Fruit fly (Drosophila melanogaster) whole organism, prepupa: ENCODE measurements around the gene Ir94d.

Source experiments
- Blimp-1 ChIP-seq: fragments of 200-800 bp; sonication (Bioruptor generic); optimal IDR thresholded peaks from 3 replicates; lab custom pipeline; 2017; ENCODE audit warnings: missing biosample characterization, missing genetic modification characterization, mild to moderate bottlenecking, moderate library complexity, missing genetic modification reagents
- CG10631 ChIP-seq: fragments of 200-800 bp; sonication (Bioruptor generic); optimal IDR thresholded peaks from 2 replicates; lab custom pipeline; 2016; ENCODE audit warnings: missing biosample characterization, missing genetic modification characterization
- CG10669 ChIP-seq: fragments of 200-800 bp; sonication (Bioruptor generic); optimal IDR thresholded peaks from 3 replicates; lab custom pipeline; 2018; ENCODE audit warnings: missing biosample characterization, mild to moderate bottlenecking, missing genetic modification characterization, moderate library complexity
- CG11294 ChIP-seq: fragments of 200-800 bp; sonication (Bioruptor generic); IDR thresholded peaks from 2 replicates; pipeline ENCODE4 v1.3.6; 2022; ENCODE audit warnings: missing biosample characterization, missing genetic modification characterization
- CG11762 ChIP-seq: fragments of 200-800 bp; sonication (Bioruptor generic); optimal IDR thresholded peaks from 3 replicates; lab custom pipeline; 2016; ENCODE audit warnings: missing biosample characterization, missing genetic modification characterization; ENCODE audit not compliant: insufficient read depth
- CG15336 ChIP-seq: fragments of 200-800 bp; sonication (Bioruptor generic); IDR thresholded peaks from 2 replicates; pipeline ENCODE4 v1.3.6; 2022; ENCODE audit warnings: missing biosample characterization, missing genetic modification characterization
- CG1621 ChIP-seq: fragments of 200-800 bp; sonication (Bioruptor generic); optimal IDR thresholded peaks from 3 replicates; lab custom pipeline; 2018; ENCODE audit warnings: missing biosample characterization, mild to moderate bottlenecking, missing genetic modification characterization
- CG16779 ChIP-seq: fragments of 200-800 bp; sonication (Bioruptor generic); optimal IDR thresholded peaks from 3 replicates; lab custom pipeline; 2017; ENCODE audit warnings: missing biosample characterization, mild to moderate bottlenecking, missing genetic modification characterization
- CG3032 ChIP-seq: fragments of 200-800 bp; optimal IDR thresholded peaks from 2 replicates; lab custom pipeline; 2019; ENCODE audit warnings: missing biosample characterization, mild to moderate bottlenecking, missing genetic modification characterization, moderate library complexity
- CG31627 ChIP-seq: fragments of 200-800 bp; sonication (Bioruptor generic); optimal IDR thresholded peaks from 3 replicates; lab custom pipeline; 2016; ENCODE audit warnings: missing biosample characterization, missing genetic modification characterization
- CG32006 ChIP-seq: fragments of 200-800 bp; sonication (Bioruptor generic); optimal IDR thresholded peaks from 3 replicates; lab custom pipeline; 2017; ENCODE audit warnings: missing biosample characterization, mild to moderate bottlenecking, missing genetic modification characterization
- CG34406 ChIP-seq: fragments of 200-800 bp; sonication (Bioruptor generic); optimal IDR thresholded peaks from 3 replicates; lab custom pipeline; 2016; ENCODE audit warnings: missing biosample characterization, missing genetic modification characterization
- CG3919 ChIP-seq: fragments of 200-800 bp; sonication (Bioruptor generic); optimal IDR thresholded peaks from 3 replicates; lab custom pipeline; 2016; ENCODE audit warnings: missing biosample characterization, missing genetic modification characterization
- CG4318 ChIP-seq: fragments of 200-800 bp; sonication (Bioruptor generic); optimal IDR thresholded peaks from 3 replicates; lab custom pipeline; 2017; ENCODE audit warnings: missing biosample characterization, mild to moderate bottlenecking, missing genetic modification characterization
- CG6163 ChIP-seq: fragments of 200-800 bp; sonication (Bioruptor generic); IDR thresholded peaks from 3 replicates; pipeline ENCODE4 v1.3.6; 2022; ENCODE audit warnings: missing biosample characterization, missing genetic modification characterization
- CG6276 ChIP-seq: fragments of 200-800 bp; sonication (Bioruptor generic); optimal IDR thresholded peaks from 2 replicates; lab custom pipeline; 2017; ENCODE audit warnings: missing biosample characterization, mild to moderate bottlenecking, missing genetic modification characterization
- CG6792 ChIP-seq: fragments of 200-800 bp; sonication (Bioruptor generic); optimal IDR thresholded peaks from 3 replicates; lab custom pipeline; 2016; ENCODE audit warnings: missing biosample characterization, missing genetic modification characterization
- CG6808 ChIP-seq: fragments of 200-800 bp; sonication (Bioruptor generic); optimal IDR thresholded peaks from 3 replicates; lab custom pipeline; 2017; ENCODE audit warnings: missing biosample characterization, missing genetic modification characterization, mild to moderate bottlenecking, moderate library complexity, missing genetic modification reagents
- CG6854 ChIP-seq: fragments of 200-800 bp; sonication (Bioruptor generic); optimal IDR thresholded peaks from 2 replicates; lab custom pipeline; 2017; ENCODE audit warnings: missing biosample characterization, mild to moderate bottlenecking, missing genetic modification characterization
- CG8119 ChIP-seq: fragments of 200-800 bp; sonication (Bioruptor generic); IDR thresholded peaks from 3 replicates; pipeline ENCODE4 v1.3.6; 2022; ENCODE audit warnings: missing biosample characterization, missing genetic modification characterization
- CG8319 ChIP-seq: fragments of 200-800 bp; sonication (Bioruptor generic); optimal IDR thresholded peaks from 3 replicates; lab custom pipeline; 2016; ENCODE audit warnings: missing biosample characterization, missing genetic modification characterization
- CG8632 ChIP-seq: fragments of 200-800 bp; sonication (Bioruptor generic); optimal IDR thresholded peaks from 3 replicates; lab custom pipeline; 2016; ENCODE audit warnings: missing biosample characterization, missing genetic modification characterization
- CG9139 ChIP-seq: fragments of 200-800 bp; sonication (Bioruptor generic); optimal IDR thresholded peaks from 3 replicates; lab custom pipeline; 2017; ENCODE audit warnings: missing biosample characterization, mild to moderate bottlenecking, missing genetic modification characterization
- Eip93F ChIP-seq: fragments of 200-800 bp; sonication (Bioruptor generic); optimal IDR thresholded peaks from 2 replicates; lab custom pipeline; 2016; ENCODE audit warnings: missing biosample characterization, mild to moderate bottlenecking, missing genetic modification characterization
- Ets21C ChIP-seq: fragments of 200-800 bp; sonication (Bioruptor generic); optimal IDR thresholded peaks from 3 replicates; lab custom pipeline; 2016; ENCODE audit warnings: missing biosample characterization, missing genetic modification characterization
- Ets96B ChIP-seq: fragments of 200-800 bp; optimal IDR thresholded peaks from 2 replicates; lab custom pipeline; 2019; ENCODE audit warnings: missing biosample characterization, mild to moderate bottlenecking, missing genetic modification characterization, moderate library complexity
- Gug ChIP-seq: fragments of 200-800 bp; sonication (Bioruptor generic); IDR thresholded peaks from 2 replicates; pipeline ENCODE4 v1.3.6; 2022; ENCODE audit warnings: missing biosample characterization, missing genetic modification characterization
- Hr38 ChIP-seq: sonication (Bioruptor generic); optimal IDR thresholded peaks from 2 replicates; lab custom pipeline; 2016; ENCODE audit warnings: missing biosample characterization, missing genetic modification characterization
- Hr39 ChIP-seq: fragments of 200-800 bp; sonication (Bioruptor generic); optimal IDR thresholded peaks from 2 replicates; lab custom pipeline; 2016; ENCODE audit warnings: missing biosample characterization, missing genetic modification characterization
- Hr4 ChIP-seq: fragments of 200-800 bp; sonication (Bioruptor generic); optimal IDR thresholded peaks from 3 replicates; lab custom pipeline; 2016; ENCODE audit warnings: missing biosample characterization, missing genetic modification characterization
- Lpt ChIP-seq: fragments of 200-800 bp; sonication (Bioruptor generic); optimal IDR thresholded peaks from 3 replicates; lab custom pipeline; 2016; ENCODE audit warnings: missing biosample characterization, missing genetic modification characterization
- Met ChIP-seq: fragments of 200-800 bp; sonication (Bioruptor generic); optimal IDR thresholded peaks from 3 replicates; lab custom pipeline; 2016; ENCODE audit warnings: missing biosample characterization, missing genetic modification characterization
- Smox ChIP-seq: fragments of 200-800 bp; sonication (Bioruptor generic); optimal IDR thresholded peaks from 3 replicates; lab custom pipeline; 2016; ENCODE audit warnings: missing biosample characterization, missing genetic modification characterization
- Sox102F ChIP-seq: fragments of 200-800 bp; sonication (Bioruptor generic); optimal IDR thresholded peaks from 2 replicates; lab custom pipeline; 2016; ENCODE audit warnings: missing biosample characterization, mild to moderate bottlenecking, missing genetic modification characterization
- Sox15 ChIP-seq: fragments of 200-800 bp; sonication (Bioruptor generic); optimal IDR thresholded peaks from 3 replicates; lab custom pipeline; 2016; ENCODE audit warnings: missing biosample characterization, missing genetic modification characterization
- acj6 ChIP-seq: fragments of 200-800 bp; sonication (Bioruptor generic); optimal IDR thresholded peaks from 3 replicates; lab custom pipeline; 2016; ENCODE audit warnings: missing biosample characterization, missing genetic modification characterization
- cyc ChIP-seq: fragments of 200-800 bp; sonication (Bioruptor generic); optimal IDR thresholded peaks from 3 replicates; lab custom pipeline; 2016; ENCODE audit warnings: missing biosample characterization, missing genetic modification characterization
- dac ChIP-seq: fragments of 200-800 bp; sonication (Bioruptor generic); optimal IDR thresholded peaks from 2 replicates; lab custom pipeline; 2017; ENCODE audit warnings: missing biosample characterization, mild to moderate bottlenecking, missing genetic modification characterization
- dsx ChIP-seq: fragments of 200-800 bp; optimal IDR thresholded peaks from 3 replicates; lab custom pipeline; 2019; ENCODE audit warnings: missing biosample characterization, mild to moderate bottlenecking, missing genetic modification characterization, moderate library complexity; ENCODE audit not compliant: poor library complexity, severe bottlenecking
- eg ChIP-seq: fragments of 200-800 bp; sonication (Bioruptor generic); IDR thresholded peaks from 3 replicates; pipeline ENCODE4 v1.3.6; 2022; ENCODE audit warnings: missing biosample characterization, missing genetic modification characterization
- esn ChIP-seq: fragments of 200-800 bp; sonication (Bioruptor generic); optimal IDR thresholded peaks from 2 replicates; lab custom pipeline; 2016; ENCODE audit warnings: missing biosample characterization, mild to moderate bottlenecking, missing genetic modification characterization, moderate library complexity
- fd59A ChIP-seq: fragments of 200-800 bp; sonication (Bioruptor generic); optimal IDR thresholded peaks from 2 replicates; lab custom pipeline; 2017; ENCODE audit warnings: missing biosample characterization, mild to moderate bottlenecking, missing genetic modification characterization, missing genetic modification reagents
- fd85E ChIP-seq: fragments of 200-800 bp; sonication (Bioruptor generic); optimal IDR thresholded peaks from 3 replicates; lab custom pipeline; 2016; ENCODE audit warnings: missing biosample characterization, missing genetic modification characterization
- fkh ChIP-seq: fragments of 200-800 bp; sonication (Bioruptor generic); optimal IDR thresholded peaks from 3 replicates; lab custom pipeline; 2017; ENCODE audit warnings: missing biosample characterization, mild to moderate bottlenecking, missing genetic modification characterization, moderate library complexity
- lz ChIP-seq: fragments of 200-800 bp; sonication (Bioruptor generic); optimal IDR thresholded peaks from 3 replicates; lab custom pipeline; 2016; ENCODE audit warnings: missing biosample characterization, missing genetic modification characterization
- net ChIP-seq: fragments of 200-800 bp; sonication (Bioruptor generic); optimal IDR thresholded peaks from 3 replicates; lab custom pipeline; 2016; ENCODE audit warnings: missing biosample characterization, missing genetic modification characterization
- pdm3 ChIP-seq: fragments of 200-800 bp; sonication (Bioruptor generic); optimal IDR thresholded peaks from 3 replicates; lab custom pipeline; 2016; ENCODE audit warnings: missing biosample characterization, missing genetic modification characterization
- salr ChIP-seq, 2 experiments: fragments of 200-800 bp; sonication (Bioruptor generic); optimal IDR thresholded peaks; 3 replicates each; lab custom pipeline; 2016 to 2018; ENCODE audit warnings: missing biosample characterization in 2 of 2, missing genetic modification characterization in 2 of 2, mild to moderate bottlenecking in 1 of 2
- spab ChIP-seq: fragments of 200-800 bp; sonication (Bioruptor generic); optimal IDR thresholded peaks from 2 replicates; lab custom pipeline; 2017; ENCODE audit warnings: missing biosample characterization, mild to moderate bottlenecking, missing genetic modification characterization, missing genetic modification reagents
- svp ChIP-seq: fragments of 200-800 bp; sonication (Bioruptor generic); peaks from one replicate; lab custom pipeline; 2016; ENCODE audit warnings: missing biosample characterization, missing genetic modification characterization
- vri ChIP-seq: fragments of 200-800 bp; sonication (Bioruptor generic); optimal IDR thresholded peaks from 3 replicates; lab custom pipeline; 2016; ENCODE audit warnings: missing biosample characterization, mild to moderate bottlenecking, missing genetic modification characterization

The Ir94d gene

dm6 chr3R:23363515-23364124, 39.0 kb upstream of the Ir94d start, which contains the start of gene CG4408:
Gene CG4408 (minus strand): TSS chr3R:23363574.
- TF ChIP-seq CG10631, result peak; percentile 73
- peak; percentile 71 for TF ChIP-seq Blimp-1 (GFP tag; lab: Kevin White, UChicago)
- TF ChIP-seq Met (GFP tag; lab: Kevin White, UChicago), result peak; percentile 91
- no peak for TF ChIP-seq Hr38 (GFP tag; lab: Kevin White, UChicago)
- TF ChIP-seq fkh (GFP tag; lab: Kevin White, UChicago), result no peak
- TF ChIP-seq dsx (GFP tag; lab: Kevin White, UChicago), result peak; percentile 23
- TF ChIP-seq esn, result peak; percentile 93
- TF ChIP-seq Gug, result peak; percentile 71
- TF ChIP-seq Hr4, result peak; percentile 76
- peak; percentile 54 for TF ChIP-seq CG6854 (GFP tag; lab: Kevin White, UChicago)
- peak; percentile 40 for TF ChIP-seq CG16779 (tag; lab: Kevin White, UChicago)
- peak; percentile 85 for TF ChIP-seq CG6792 (GFP tag; lab: Kevin White, UChicago)
- peak; percentile 55 for TF ChIP-seq CG11762 (GFP tag; lab: Kevin White, UChicago)
- no peak for TF ChIP-seq dac (GFP tag; lab: Kevin White, UChicago)
- TF ChIP-seq Eip93F (GFP tag; lab: Kevin White, UChicago), result peak; percentile 30
- TF ChIP-seq Smox (GFP tag; lab: Kevin White, UChicago), result peak; percentile 89
- peak; percentile 73 for TF ChIP-seq CG32006 (GFP tag; lab: Kevin White, UChicago)
- TF ChIP-seq salr (GFP tag; optimal IDR thresholded peaks at IDR 0.05; lab: Kevin White, UChicago), result peak; percentile 16 to 37
- peak; percentile 91 for TF ChIP-seq Sox102F (GFP tag; lab: Kevin White, UChicago)
- TF ChIP-seq net, result peak; percentile 61
- TF ChIP-seq CG6808 (GFP tag; lab: Kevin White, UChicago), result peak; percentile 59
- TF ChIP-seq CG3919 (GFP tag; lab: Kevin White, UChicago), result peak; percentile 76
- peak; percentile 8 for TF ChIP-seq fd59A (GFP tag; lab: Kevin White, UChicago)
- TF ChIP-seq cyc (GFP tag; lab: Kevin White, UChicago), result peak; percentile 92
- TF ChIP-seq CG9139, result no peak
- peak; percentile 43; the same call in 1 of the 2 replicates for TF ChIP-seq CG11294 (GFP tag; lab: Robert Waterston, UW)
- peak; percentile 77 for TF ChIP-seq CG3032 (tag; lab: Kevin White, UChicago)
- peak; percentile 56 for TF ChIP-seq CG8632
- peak; percentile 52 for TF ChIP-seq spab (GFP tag; lab: Kevin White, UChicago)
- TF ChIP-seq vri, result peak; percentile 89
- peak; percentile 51; the same call in 2 of the 3 replicates for TF ChIP-seq CG8119 (GFP tag; lab: Robert Waterston, UW)
- peak; percentile 29 for TF ChIP-seq CG4318 (GFP tag; lab: Kevin White, UChicago)
- TF ChIP-seq lz (GFP tag; lab: Kevin White, UChicago), result peak; percentile 91
- peak; percentile 97 for TF ChIP-seq svp (GFP tag; lab: Kevin White, UChicago)
- peak; percentile 49 for TF ChIP-seq CG1621 (tag; lab: Kevin White, UChicago)
- TF ChIP-seq Ets96B, result peak; percentile 77
- TF ChIP-seq pdm3 (GFP tag; lab: Kevin White, UChicago), result peak; percentile 82
- peak; percentile 68 for TF ChIP-seq CG15336 (GFP tag; lab: Robert Waterston, UW)
- TF ChIP-seq Lpt, result peak; percentile 41
- peak; percentile 83 for TF ChIP-seq CG6163 (GFP tag; lab: Robert Waterston, UW)
- peak; percentile 94 for TF ChIP-seq Hr39 (GFP tag; lab: Kevin White, UChicago)
- TF ChIP-seq Ets21C (GFP tag; lab: Kevin White, UChicago), result peak; percentile 88
- TF ChIP-seq CG10669 (GFP tag; lab: Kevin White, UChicago), result peak; percentile 69
- TF ChIP-seq fd85E (GFP tag; lab: Kevin White, UChicago), result peak; percentile 37
- peak; percentile 76 for TF ChIP-seq eg (GFP tag; lab: Robert Waterston, UW)
- peak; percentile 70 for TF ChIP-seq CG34406
- peak; percentile 71 for TF ChIP-seq CG8319 (GFP tag; lab: Kevin White, UChicago)
- TF ChIP-seq CG6276 (GFP tag; lab: Kevin White, UChicago), result peak; percentile 52
- TF ChIP-seq CG31627 (GFP tag; lab: Kevin White, UChicago), result peak; percentile 94
- TF ChIP-seq Sox15, result peak; percentile 69
- peak; percentile 84 for TF ChIP-seq acj6
